Worm (Caenorhabditis elegans): ENCODE data around the gene srh-170.

srh-170 gene

ce11 chrV:15404859-15405258 is 16.2 kb upstream of the srh-170 start, which contains the start of gene srh-258:
Gene srh-258, plus strand, starts transcription at chrV:15405159.
- TF ChIP-seq syd-9 (tag; optimal IDR thresholded peaks at IDR 0.05), result no peak
- TF ChIP-seq ceh-45 (GFP tag; IDR thresholded peaks at IDR 0.05), result no peak
- TF ChIP-seq dve-1 (tag; optimal IDR thresholded peaks at IDR 0.05), result no peak
- no peak for TF ChIP-seq lin-11 (tag; optimal IDR thresholded peaks at IDR 0.05)
- no peak for TF ChIP-seq nfya-1 (tag; optimal IDR thresholded peaks at IDR 0.05)
- TF ChIP-seq elt-4 (tag; optimal IDR thresholded peaks at IDR 0.05), result no peak
- TF ChIP-seq nhr-11 (tag; optimal IDR thresholded peaks at IDR 0.05), result no peak
- TF ChIP-seq tbx-7 (tag; optimal IDR thresholded peaks at IDR 0.05), result no peak
- no peak for TF ChIP-seq K02D7.2 (tag; optimal IDR thresholded peaks at IDR 0.05)
- no peak for TF ChIP-seq pax-1 (tag; optimal IDR thresholded peaks at IDR 0.05)
- no peak for TF ChIP-seq hlh-6 (tag; optimal IDR thresholded peaks at IDR 0.05)
- no peak for TF ChIP-seq unc-42 (tag; optimal IDR thresholded peaks at IDR 0.05)
- no peak for TF ChIP-seq sox-2 (GFP tag; IDR thresholded peaks at IDR 0.05)
- no peak for TF ChIP-seq ceh-14 (tag; optimal IDR thresholded peaks at IDR 0.05)

- TF ChIP-seq nhr-11 (tag; optimal IDR thresholded peaks at IDR 0.05), result no peak
- no peak for TF ChIP-seq sdc-2 (tag; optimal IDR thresholded peaks at IDR 0.05)
- TF ChIP-seq C08G9.2 (tag; optimal IDR thresholded peaks at IDR 0.05), result no peak
- TF ChIP-seq ceh-34 (tag; optimal IDR thresholded peaks at IDR 0.05), result no peak
- no peak for TF ChIP-seq sox-2 (GFP tag; IDR thresholded peaks at IDR 0.05)
- no peak for TF ChIP-seq mec-3 (tag; optimal IDR thresholded peaks at IDR 0.05; ENCODE audit: borderline replicate concordance)
These were observed 13.2 kb upstream of the srh-170 start, which contains the start of gene fbxa-135 for ce11 chrV:15401856-15402314. Gene fbxa-135, plus strand, starts transcription at chrV:15402264.

ce11 chrV:15399691-15400377 is 11.2 kb upstream of the srh-170 start, which contains the start of the genes T06E6.15 and sri-7:
Gene T06E6.15, minus strand, starts transcription at chrV:15399791.
Gene sri-7, plus strand, starts transcription at chrV:15400327.
- TF ChIP-seq syd-9 (tag; optimal IDR thresholded peaks at IDR 0.05) (no peak), odd-2 (tag; optimal IDR thresholded peaks at IDR 0.05) (no peak), zip-5 (tag; optimal IDR thresholded peaks at IDR 0.05) (no peak), unc-55 (GFP tag; optimal IDR thresholded peaks at IDR 0.05) (no peak), sdc-2 (tag; optimal IDR thresholded peaks at IDR 0.05) (no peak), nhr-232 (tag; optimal IDR thresholded peaks at IDR 0.05) (no peak), npax-4 (tag; optimal IDR thresholded peaks at IDR 0.05) (no peak), unc-3 (GFP tag; conservative IDR thresholded peaks at IDR 0.05) (no peak), unc-3 (tag; optimal IDR thresholded peaks at IDR 0.05) (no peak), ceh-30 (tag; optimal IDR thresholded peaks at IDR 0.05) (no peak), dve-1 (tag; optimal IDR thresholded peaks at IDR 0.05) (no peak), ceh-19 (GFP tag; optimal IDR thresholded peaks at IDR 0.05) (no peak), hlh-13 (GFP tag; optimal IDR thresholded peaks at IDR 0.05) (no peak), tbx-7 (tag; optimal IDR thresholded peaks at IDR 0.05) (no peak), mec-3 (tag; optimal IDR thresholded peaks at IDR 0.05; ENCODE audit: borderline replicate concordance) (no peak), nhr-11 (tag; optimal IDR thresholded peaks at IDR 0.05) (no peak)

DNA sequence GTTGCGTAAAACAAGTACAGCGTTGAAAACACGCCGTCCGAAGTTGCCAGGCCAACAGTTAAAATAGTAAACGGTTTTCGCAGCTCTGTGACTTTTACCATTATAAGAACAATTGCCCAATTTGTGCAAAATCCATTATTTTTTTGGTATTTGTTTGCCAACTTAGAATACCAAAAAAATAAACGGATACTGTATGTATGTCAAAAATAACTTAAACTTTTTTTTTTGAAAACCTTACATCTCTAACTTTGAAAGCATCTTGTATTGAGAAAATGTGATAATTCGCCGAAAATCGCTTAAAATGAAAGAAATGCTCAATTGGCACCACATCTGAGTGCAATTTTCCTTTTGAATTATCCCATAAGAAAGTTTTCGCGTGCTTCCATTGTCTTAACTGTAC is 10.1 kb upstream of the srh-170 start, which contains the start of gene fbxa-199:
Gene fbxa-199, minus strand, starts transcription at position 101 of the 400 bp plus-strand sequence.
- TF ChIP-seq ceh-14 (tag; optimal IDR thresholded peaks at IDR 0.05) (no peak), sox-2 (GFP tag; IDR thresholded peaks at IDR 0.05) (no peak), Y22D7AL.16 (tag; optimal IDR thresholded peaks at IDR 0.05) (no peak), ceh-18 (tag; optimal IDR thresholded peaks at IDR 0.05) (no peak), tbx-2 (tag; optimal IDR thresholded peaks at IDR 0.05) (no peak), ceh-2 (tag; optimal IDR thresholded peaks at IDR 0.05) (no peak), ceh-45 (GFP tag; IDR thresholded peaks at IDR 0.05) (no peak), rnt-1 (tag; optimal IDR thresholded peaks at IDR 0.05) (no peak), ceh-22 (tag; optimal IDR thresholded peaks at IDR 0.05) (no peak), ahr-1 (tag; optimal IDR thresholded peaks at IDR 0.05) (no peak), T23F11.4 (GFP tag; optimal IDR thresholded peaks at IDR 0.05) (no peak), npax-4 (tag; optimal IDR thresholded peaks at IDR 0.05) (no peak), ceh-31 (tag; optimal IDR thresholded peaks at IDR 0.05) (no peak), fkh-6 (tag; optimal IDR thresholded peaks at IDR 0.05) (no peak), hlh-13 (GFP tag; optimal IDR thresholded peaks at IDR 0.05) (no peak), ref-2 (tag; optimal IDR thresholded peaks at IDR 0.05) (no peak), zip-5 (tag; optimal IDR thresholded peaks at IDR 0.05) (no peak), ceh-9 (tag; optimal IDR thresholded peaks at IDR 0.05) (no peak)
